Worm (Caenorhabditis elegans) whole organism, early embryonic: ENCODE results near the gene T21C9.9.

Experiments
- aly-1 ChIP-seq: sonication (generic microtip); optimal IDR thresholded peaks from 2 replicates; lab custom pipeline; 2016; ENCODE audit warnings: missing genetic modification characterization, missing compliant biosample characterization
- ama-1 ChIP-seq: fragments of 150-350 bp; optimal IDR thresholded peaks from 2 replicates; lab custom pipeline; 2014
- ceh-36 ChIP-seq: sonication (generic microtip); optimal IDR thresholded peaks from 2 replicates; lab custom pipeline; 2016; ENCODE audit warnings: missing genetic modification characterization, inconsistent platforms, missing compliant biosample characterization
- flt-1 ChIP-seq: fragments of 200-800 bp; sonication (Bioruptor generic); IDR thresholded peaks from 2 replicates; pipeline ENCODE4 v1.3.6; 2022; ENCODE audit warnings: missing genetic modification characterization, missing compliant biosample characterization
- hmg-4 ChIP-seq: fragments of 200-800 bp; sonication (Bioruptor generic); optimal IDR thresholded peaks from 2 replicates; lab custom pipeline; 2018; ENCODE audit warnings: mild to moderate bottlenecking, missing genetic modification characterization, missing compliant biosample characterization
- scrt-1 ChIP-seq: fragments of 200-800 bp; sonication (Bioruptor generic); IDR thresholded peaks from 2 replicates; pipeline ENCODE4 v1.3.6; 2022; ENCODE audit warnings: missing genetic modification characterization, missing compliant biosample characterization
- tbx-37 ChIP-seq: fragments of 200-800 bp; sonication (Bioruptor generic); conservative IDR thresholded peaks from 2 replicates; pipeline ENCODE4 v1.3.6; 2022; ENCODE audit warnings: missing genetic modification reagents, missing genetic modification characterization, missing compliant biosample characterization

ce11 chrV:10576319-10576718 lies 16.1 kb downstream of the T21C9.9 start, which contains the start of gene vps-54:
- no peak for TF ChIP-seq tbx-37 (GFP tag; lab: Robert Waterston, UW)
- no peak for TF ChIP-seq ceh-36
- no peak for TF ChIP-seq scrt-1 (GFP tag; lab: Robert Waterston, UW)
- TF ChIP-seq hmg-4 (GFP tag; lab: Kevin White, UChicago): no peak
- TF ChIP-seq ama-1 (lab: Kevin White, UChicago): no peak
- TF ChIP-seq aly-1 (tag; lab: Kevin White, UChicago): no peak
- no peak for TF ChIP-seq flt-1 (GFP tag; lab: Robert Waterston, UW)
